Worm (Caenorhabditis elegans) whole organism, mixed stage, embryonic: Measurements from ENCODE around the gene T10G3.2.

ENCODE experiments used
- elt-3 ChIP-seq: fragments of 150-350 bp; optimal IDR thresholded peaks from 2 replicates; lab custom pipeline; 2014; ENCODE audit warnings: missing biosample characterization, missing genetic modification characterization
- lin-13 ChIP-seq: fragments of 150-350 bp; optimal IDR thresholded peaks from 2 replicates; lab custom pipeline; 2014; ENCODE audit warnings: missing biosample characterization, missing genetic modification characterization
- nhr-237 ChIP-seq: fragments of 150-350 bp; optimal IDR thresholded peaks from 2 replicates; lab custom pipeline; 2014; ENCODE audit warnings: missing biosample characterization, missing genetic modification characterization
- pha-4 ChIP-seq: fragments of 150-350 bp; optimal IDR thresholded peaks from 2 replicates; lab custom pipeline; 2018; ENCODE audit warnings: missing biosample characterization, missing genetic modification reagents, missing genetic modification characterization
- sem-2 ChIP-seq: fragments of 200-800 bp; sonication (Bioruptor generic); optimal IDR thresholded peaks from 2 replicates; lab custom pipeline; 2018; ENCODE audit warnings: mild to moderate bottlenecking, missing genetic modification characterization, missing compliant biosample characterization
- unc-120 ChIP-seq: sonication (generic microtip); optimal IDR thresholded peaks from 2 replicates; lab custom pipeline; 2017; ENCODE audit warnings: missing genetic modification characterization, missing compliant biosample characterization; ENCODE audit not compliant: poor library complexity, severe bottlenecking
- unc-39 ChIP-seq: fragments of 150-350 bp; optimal IDR thresholded peaks from 2 replicates; lab custom pipeline; 2014; ENCODE audit warnings: missing biosample characterization, missing genetic modification characterization
- unc-62 ChIP-seq: fragments of 150-350 bp; optimal IDR thresholded peaks from 2 replicates; lab custom pipeline; 2014; ENCODE audit warnings: missing biosample characterization, missing genetic modification reagents, missing genetic modification characterization

- TF ChIP-seq elt-3 (tag; lab: Kevin White, UChicago) (no peak), unc-39 (tag; lab: Kevin White, UChicago) (no peak), unc-120 (tag; lab: Kevin White, UChicago) (no peak), unc-62 (GFP tag; lab: Kevin White, UChicago) (no peak), nhr-237 (tag; lab: Kevin White, UChicago) (no peak), sem-2 (GFP tag; lab: Kevin White, UChicago) (no peak), pha-4 (no peak), lin-13 (tag; lab: Kevin White, UChicago) (no peak)
Measured at ce11 chrV:13428660-13429059, 51.0 kb downstream of the T10G3.2 start, which contains the start of gene srd-19.
